Worm (Caenorhabditis elegans) whole organism, midembryonic: Measurements from ENCODE around the gene Y24D9A.6.

Experiments used
- flt-1 ChIP-seq: fragments of 200-800 bp; sonication (Bioruptor generic); IDR thresholded peaks from 2 replicates; pipeline ENCODE4 v1.3.6; 2022; ENCODE audit warnings: missing genetic modification characterization, missing compliant biosample characterization
- klf-2 ChIP-seq: fragments of 200-800 bp; sonication (Bioruptor generic); conservative IDR thresholded peaks from 2 replicates; pipeline ENCODE4 v1.3.6; 2022; ENCODE audit warnings: missing genetic modification reagents, missing genetic modification characterization, missing compliant biosample characterization
- med-1 ChIP-seq: sonication (generic microtip); optimal IDR thresholded peaks from 2 replicates; lab custom pipeline; 2017; ENCODE audit warnings: missing genetic modification characterization, mild to moderate bottlenecking, missing compliant biosample characterization, antibody characterized with exemption, missing genetic modification reagents; ENCODE audit not compliant: insufficient read depth

ce11 chrIV:4434441-4435084, 34.4 kb upstream of the Y24D9A.6 start, which contains the start of the genes R08C7.8 and R08C7.4:
- no peak for TF ChIP-seq med-1 (GFP tag; lab: Kevin White, UChicago)
- TF ChIP-seq klf-2 (GFP tag; lab: Robert Waterston, UW): no peak
- TF ChIP-seq flt-1: no peak
